Worm (Caenorhabditis elegans) whole organism, late embryonic: ENCODE measurements around the gene fdgt-1.

ENCODE experiments used
- C08G9.2 ChIP-seq: sonication (generic microtip); optimal IDR thresholded peaks from 2 replicates; lab custom pipeline; 2016; ENCODE audit warnings: mild to moderate bottlenecking, missing genetic modification characterization, moderate library complexity, missing compliant biosample characterization
- C38D4.7 ChIP-seq: fragments of 200-800 bp; sonication (Bioruptor generic); optimal IDR thresholded peaks from 2 replicates; lab custom pipeline; 2018; ENCODE audit warnings: mild to moderate bottlenecking, missing genetic modification characterization, moderate library complexity, missing compliant biosample characterization
- K09A11.1 ChIP-seq: sonication (generic microtip); optimal IDR thresholded peaks from 2 replicates; lab custom pipeline; 2017; ENCODE audit warnings: antibody characterized with exemption, mild to moderate bottlenecking, missing genetic modification characterization, missing compliant biosample characterization; ENCODE audit not compliant: insufficient read depth
- che-1 ChIP-seq: sonication (generic microtip); optimal IDR thresholded peaks from 2 replicates; lab custom pipeline; 2016; ENCODE audit warnings: mild to moderate bottlenecking, missing genetic modification characterization, missing compliant biosample characterization
- dmd-4 ChIP-seq: sonication (generic microtip); optimal IDR thresholded peaks from 2 replicates; lab custom pipeline; 2016; ENCODE audit warnings: borderline replicate concordance, missing genetic modification characterization, missing compliant biosample characterization
- elt-2 ChIP-seq: sonication (generic microtip); optimal IDR thresholded peaks from 2 replicates; lab custom pipeline; 2016; ENCODE audit warnings: missing genetic modification reagents, missing genetic modification characterization, missing compliant biosample characterization
- hlh-6 ChIP-seq: sonication (generic microtip); optimal IDR thresholded peaks from 2 replicates; lab custom pipeline; 2016; ENCODE audit warnings: missing genotype, missing genetic modification characterization, missing compliant biosample characterization
- madf-2 ChIP-seq: sonication (generic microtip); optimal IDR thresholded peaks from 2 replicates; lab custom pipeline; 2017; ENCODE audit warnings: missing genetic modification characterization, missing compliant biosample characterization
- mec-3 ChIP-seq: sonication (generic microtip); optimal IDR thresholded peaks from 2 replicates; lab custom pipeline; 2016; ENCODE audit warnings: borderline replicate concordance, missing genetic modification characterization, missing compliant biosample characterization
- nfya-1 ChIP-seq: sonication (generic microtip); optimal IDR thresholded peaks from 2 replicates; lab custom pipeline; 2017; ENCODE audit warnings: missing genetic modification characterization, mild to moderate bottlenecking, missing compliant biosample characterization, antibody characterized with exemption, moderate library complexity
- tbx-2 ChIP-seq: sonication (generic microtip); optimal IDR thresholded peaks from 2 replicates; lab custom pipeline; 2016; ENCODE audit warnings: missing genetic modification characterization, missing compliant biosample characterization

- TF ChIP-seq K09A11.1 (tag; lab: Kevin White, UChicago), result no peak
- TF ChIP-seq che-1 (tag; lab: Kevin White, UChicago), result no peak
- no peak for TF ChIP-seq C38D4.7 (GFP tag; lab: Kevin White, UChicago)
- no peak for TF ChIP-seq C08G9.2 (tag; lab: Kevin White, UChicago)
- no peak for TF ChIP-seq dmd-4 (tag; lab: Kevin White, UChicago)
- no peak for TF ChIP-seq tbx-2
- TF ChIP-seq mec-3 (tag; lab: Kevin White, UChicago), result no peak
- no peak for TF ChIP-seq madf-2 (tag; lab: Kevin White, UChicago)
- TF ChIP-seq nfya-1 (tag; lab: Kevin White, UChicago), result no peak
- TF ChIP-seq elt-2, result no peak
- no peak for TF ChIP-seq hlh-6 (tag; lab: Kevin White, UChicago)
These were observed 13.6 kb upstream of the fdgt-1 start for ce11 chrII:1490813-1491212.
